Fruit fly (Drosophila melanogaster) S2 (cell line): ENCODE results near the gene Ant2.

Experiments
- CG8478 ChIP-seq: fragments of >200 bp; optimal IDR thresholded peaks from 2 replicates; lab custom pipeline; 2018
- CTCF ChIP-seq, 2 experiments: fragments of >200 bp; optimal IDR thresholded peaks; 2 replicates each; lab custom pipeline; 2018

- no peak for TF ChIP-seq CTCF (optimal IDR thresholded peaks at IDR 0.05; lab: Kevin White, UChicago)
- TF ChIP-seq CG8478 (lab: Kevin White, UChicago): no peak
Measured at dm6 chrX:10766976-10767349, 19.7 kb downstream of the Ant2 start.
